Fruit fly (Drosophila melanogaster) whole organism, embryonic: ENCODE results near the gene CG10324.

Experiments
- Awh ChIP-seq: fragments of 200-800 bp; sonication (Bioruptor generic); IDR thresholded peaks from 2 replicates; pipeline ENCODE4, ENCODE4 v1.3.6; 2022; ENCODE audit warnings: missing biosample characterization, missing genetic modification characterization
- Blimp-1 ChIP-seq: fragments of 200-800 bp; sonication (Bioruptor generic); optimal IDR thresholded peaks from 3 replicates; lab custom pipeline; 2018; ENCODE audit warnings: missing biosample characterization, missing genetic modification characterization, mild to moderate bottlenecking, moderate library complexity, missing genetic modification reagents
- CG1024 ChIP-seq: fragments of 200-800 bp; sonication (Bioruptor generic); IDR thresholded peaks from 2 replicates; pipeline ENCODE4 v1.3.6; 2022; ENCODE audit warnings: missing biosample characterization, missing genetic modification characterization
- CG10654 ChIP-seq: fragments of 200-800 bp; sonication (Bioruptor generic); optimal IDR thresholded peaks from 2 replicates; lab custom pipeline; 2016; ENCODE audit warnings: missing biosample characterization, missing genetic modification characterization
- CG11504 ChIP-seq: fragments of 200-800 bp; sonication (Bioruptor generic); optimal IDR thresholded peaks from 3 replicates; lab custom pipeline; 2019; ENCODE audit warnings: missing biosample characterization, mild to moderate bottlenecking, missing genetic modification characterization, moderate library complexity
- CG17328 ChIP-seq: fragments of 200-800 bp; sonication (Bioruptor generic); IDR thresholded peaks from 2 replicates; pipeline ENCODE4 v1.3.6; 2022; ENCODE audit warnings: missing biosample characterization, missing genetic modification characterization
- CG3163 ChIP-seq: fragments of 200-800 bp; sonication (Bioruptor generic); optimal IDR thresholded peaks from 3 replicates; lab custom pipeline; 2016; ENCODE audit warnings: missing biosample characterization, missing genetic modification characterization
- CG3281 ChIP-seq: fragments of 200-800 bp; sonication (Bioruptor generic); optimal IDR thresholded peaks from 3 replicates; lab custom pipeline; 2017; ENCODE audit warnings: missing biosample characterization, mild to moderate bottlenecking, missing genetic modification characterization
- CG3838 ChIP-seq: fragments of 200-800 bp; sonication (Bioruptor generic); optimal IDR thresholded peaks from 3 replicates; lab custom pipeline; 2016; ENCODE audit warnings: missing biosample characterization, missing genetic modification characterization
- CG7745 ChIP-seq: fragments of 200-800 bp; sonication (Bioruptor generic); optimal IDR thresholded peaks from 2 replicates; lab custom pipeline; 2018; ENCODE audit warnings: missing biosample characterization, mild to moderate bottlenecking, missing genetic modification characterization, moderate library complexity
- CG8765 ChIP-seq: fragments of 200-800 bp; sonication (Bioruptor generic); IDR thresholded peaks from 2 replicates; pipeline ENCODE4 v1.3.6; 2022; ENCODE audit warnings: missing biosample characterization, missing genetic modification characterization
- CG9817 ChIP-seq: fragments of 200-800 bp; sonication (Bioruptor generic); optimal IDR thresholded peaks from 2 replicates; lab custom pipeline; 2018; ENCODE audit warnings: missing biosample characterization, mild to moderate bottlenecking, missing genetic modification characterization, moderate library complexity
- D ChIP-seq, 2 experiments: fragments of 200-800 bp in 1 of 2; fragments of >200 bp in 1 of 2; sonication (Bioruptor generic) in 1 of 2; optimal IDR thresholded peaks; 2 replicates in 1 of 2; 3 replicates in 1 of 2; lab custom pipeline; 2017; ENCODE audit warnings: mild to moderate bottlenecking in 1 of 2, missing biosample characterization in 1 of 2, missing genetic modification characterization in 1 of 2, missing genetic modification reagents in 1 of 2
- D19B ChIP-seq: fragments of 200-800 bp; sonication (Bioruptor generic); optimal IDR thresholded peaks from 2 replicates; lab custom pipeline; 2017; ENCODE audit warnings: missing biosample characterization, mild to moderate bottlenecking, missing genetic modification characterization
- Dek ChIP-seq: fragments of 200-800 bp; sonication (Bioruptor generic); optimal IDR thresholded peaks from 3 replicates; lab custom pipeline; 2019; ENCODE audit warnings: missing biosample characterization, mild to moderate bottlenecking, missing genetic modification characterization, moderate library complexity
- Dip2 ChIP-seq: fragments of 200-800 bp; sonication (Bioruptor generic); IDR thresholded peaks from 2 replicates; pipeline ENCODE4 v1.3.6; 2022; ENCODE audit warnings: missing biosample characterization, missing genetic modification characterization
- Dp ChIP-seq: fragments of 200-800 bp; sonication (Bioruptor generic); optimal IDR thresholded peaks from 2 replicates; lab custom pipeline; 2018; ENCODE audit warnings: missing biosample characterization, mild to moderate bottlenecking, missing genetic modification characterization, moderate library complexity
- Drgx ChIP-seq: fragments of 200-800 bp; sonication (Bioruptor generic); IDR thresholded peaks from 2 replicates; pipeline ENCODE4 v1.3.6; 2022; ENCODE audit warnings: missing biosample characterization, missing genetic modification characterization
- Hand ChIP-seq: fragments of 200-800 bp; sonication (Bioruptor generic); optimal IDR thresholded peaks from 2 replicates; lab custom pipeline; 2017; ENCODE audit warnings: mild to moderate bottlenecking, missing biosample characterization, missing genetic modification reagents, missing genetic modification characterization
- Hr39 ChIP-seq: fragments of >200 bp; optimal IDR thresholded peaks from 2 replicates; lab custom pipeline; 2017
- MBD-R2 ChIP-seq: fragments of 200-800 bp; sonication (Bioruptor generic); IDR thresholded peaks from 2 replicates; pipeline ENCODE4 v1.3.6; 2022; ENCODE audit warnings: missing biosample characterization, missing genetic modification characterization
- Nf-YB ChIP-seq: fragments of 200-800 bp; sonication (Bioruptor generic); optimal IDR thresholded peaks from 3 replicates; lab custom pipeline; 2019; ENCODE audit warnings: missing biosample characterization, mild to moderate bottlenecking, missing genetic modification characterization, moderate library complexity
- Nf-YC ChIP-seq: fragments of 200-800 bp; optimal IDR thresholded peaks from 3 replicates; lab custom pipeline; 2019; ENCODE audit warnings: missing biosample characterization, mild to moderate bottlenecking, missing genetic modification characterization, moderate library complexity
- NfI ChIP-seq: fragments of 200-800 bp; sonication (Bioruptor generic); optimal IDR thresholded peaks from 3 replicates; lab custom pipeline; 2018; ENCODE audit warnings: missing biosample characterization, mild to moderate bottlenecking, missing genetic modification characterization, moderate library complexity
- Tbp ChIP-seq: fragments of >200 bp; optimal IDR thresholded peaks from 2 replicates; lab custom pipeline; 2018; ENCODE audit warnings: missing biosample characterization, missing genetic modification characterization
- Trl ChIP-seq, 3 experiments: fragments of >200 bp in 2 of 3; fragments of 200-800 bp in 1 of 3; sonication (Bioruptor generic) in 1 of 3; optimal IDR thresholded peaks; 2 replicates in 1 of 3; 3 replicates in 2 of 3; lab custom pipeline; 2016 to 2017; ENCODE audit warnings: missing biosample characterization in 1 of 3, missing genetic modification characterization in 1 of 3
- ab ChIP-seq: fragments of 200-800 bp; sonication (Bioruptor generic); optimal IDR thresholded peaks from 2 replicates; lab custom pipeline; 2016; ENCODE audit warnings: missing biosample characterization, missing genetic modification characterization
- al ChIP-seq: fragments of 200-800 bp; sonication (Bioruptor generic); IDR thresholded peaks from 2 replicates; pipeline ENCODE4 v1.3.6; 2022; ENCODE audit warnings: missing biosample characterization, missing genetic modification characterization
- aop ChIP-seq: fragments of 200-800 bp; sonication (Bioruptor generic); IDR thresholded peaks from 2 replicates; pipeline ENCODE4 v1.3.6; 2022; ENCODE audit warnings: missing biosample characterization, missing genetic modification characterization
- ap ChIP-seq: fragments of 200-800 bp; sonication (Bioruptor generic); IDR thresholded peaks from 2 replicates; pipeline ENCODE4 v1.3.6; 2022; ENCODE audit warnings: missing biosample characterization, missing genetic modification characterization
- bigmax ChIP-seq: fragments of 200-800 bp; sonication (Bioruptor generic); optimal IDR thresholded peaks from 2 replicates; lab custom pipeline; 2018; ENCODE audit warnings: missing biosample characterization, mild to moderate bottlenecking, missing genetic modification characterization
- chinmo ChIP-seq: fragments of 200-800 bp; sonication (Bioruptor generic); IDR thresholded peaks from 4 replicates; pipeline ENCODE4 v1.3.6; 2022; ENCODE audit warnings: missing biosample characterization, missing genetic modification characterization; ENCODE audit not compliant: partially characterized antibody
- dysf ChIP-seq: fragments of 200-800 bp; sonication (Bioruptor generic); IDR thresholded peaks from 3 replicates; pipeline ENCODE4 v1.3.6; 2022; ENCODE audit warnings: missing biosample characterization, missing genetic modification characterization
- fd3F ChIP-seq: fragments of 200-800 bp; sonication (Bioruptor generic); optimal IDR thresholded peaks from 2 replicates; lab custom pipeline; 2018; ENCODE audit warnings: missing biosample characterization, mild to moderate bottlenecking, missing genetic modification characterization, moderate library complexity
- grau ChIP-seq: fragments of 200-800 bp; optimal IDR thresholded peaks from 3 replicates; lab custom pipeline; 2019; ENCODE audit warnings: missing biosample characterization, mild to moderate bottlenecking, missing genetic modification characterization, moderate library complexity
- kni ChIP-seq: fragments of 200-800 bp; sonication (Bioruptor generic); optimal IDR thresholded peaks from 3 replicates; lab custom pipeline; 2017; ENCODE audit warnings: mild to moderate bottlenecking, missing biosample characterization, missing genetic modification reagents, missing genetic modification characterization
- lola ChIP-seq, 3 experiments: fragments of >200 bp in 2 of 3; fragments of 200-800 bp in 1 of 3; sonication (Bioruptor generic) in 1 of 3; optimal IDR thresholded peaks; 2 replicates each; lab custom pipeline; 2017 to 2019; ENCODE audit warnings: missing biosample characterization in 3 of 3, missing genetic modification characterization in 3 of 3, mild to moderate bottlenecking in 1 of 3, moderate library complexity in 1 of 3
- pan ChIP-seq, 4 experiments: fragments of >200 bp in 3 of 4; fragments of 200-800 bp in 1 of 4; sonication (Bioruptor generic) in 1 of 4; optimal IDR thresholded peaks in 3 of 4; IDR thresholded peaks in 1 of 4; 2 replicates each; pipeline versions ENCODE4 v1.3.6 to Lab custom; 2017 to 2022; ENCODE audit warnings: missing biosample characterization in 2 of 4, missing genetic modification characterization in 2 of 4, mixed read lengths in 1 of 4
- pfk ChIP-seq: fragments of 200-800 bp; sonication (Bioruptor generic); optimal IDR thresholded peaks from 2 replicates; lab custom pipeline; 2018; ENCODE audit warnings: missing biosample characterization, mild to moderate bottlenecking, missing genetic modification characterization, moderate library complexity
- phol ChIP-seq: fragments of 200-800 bp; sonication (Bioruptor generic); optimal IDR thresholded peaks from 3 replicates; lab custom pipeline; 2018; ENCODE audit warnings: missing biosample characterization, mild to moderate bottlenecking, missing genetic modification characterization, moderate library complexity
- seq ChIP-seq: fragments of 200-800 bp; sonication (Bioruptor generic); IDR thresholded peaks from 2 replicates; pipeline ENCODE4 v1.3.6; 2022; ENCODE audit warnings: missing biosample characterization, missing genetic modification characterization
- tup ChIP-seq: fragments of 200-800 bp; sonication (Bioruptor generic); optimal IDR thresholded peaks from 2 replicates; lab custom pipeline; 2016; ENCODE audit warnings: missing biosample characterization, mild to moderate bottlenecking, missing genetic modification characterization, moderate library complexity
- unc-4 ChIP-seq: fragments of 200-800 bp; sonication (Bioruptor generic); IDR thresholded peaks from 2 replicates; pipeline ENCODE4 v1.3.6; 2022; ENCODE audit warnings: missing biosample characterization, missing genetic modification characterization; ENCODE audit not compliant: partially characterized antibody
- vnd ChIP-seq: fragments of 200-800 bp; sonication (Bioruptor generic); IDR thresholded peaks from 3 replicates; pipeline ENCODE4 v1.3.6; 2022; ENCODE audit warnings: missing biosample characterization, missing genetic modification characterization; ENCODE audit not compliant: partially characterized antibody
- yki ChIP-seq: fragments of >200 bp; optimal IDR thresholded peaks from 3 replicates; lab custom pipeline; 2018
- zen ChIP-seq: fragments of 200-800 bp; sonication (Bioruptor generic); optimal IDR thresholded peaks from 3 replicates; lab custom pipeline; 2018; ENCODE audit warnings: missing biosample characterization, mild to moderate bottlenecking, missing genetic modification characterization, moderate library complexity

CG10324 gene

dm6 chr3R:16646952-16647715 is at the start of gene CG10324, which contains the start of gene CCT3 (continued):
- TF ChIP-seq MBD-R2 (GFP tag; lab: Robert Waterston, UW): peak; percentile 75
- no peak for TF ChIP-seq tup (GFP tag; lab: Kevin White, UChicago)
- no peak for TF ChIP-seq CG3838 (GFP tag; lab: Kevin White, UChicago)
- TF ChIP-seq CG1024 (GFP tag; lab: Robert Waterston, UW): peak; percentile 43; the same call in 1 of the 2 replicates
- TF ChIP-seq yki (lab: Kevin White, UChicago): no peak
- TF ChIP-seq grau (tag; lab: Kevin White, UChicago): peak; percentile 78
- no peak for TF ChIP-seq Tbp (GFP tag; lab: Kevin White, UChicago)
- no peak for TF ChIP-seq CG3163
- TF ChIP-seq CG3281 (GFP tag; lab: Kevin White, UChicago): peak; percentile 72
- no peak for TF ChIP-seq CG7745
- peak; percentile 16 for TF ChIP-seq Hand (GFP tag; lab: Kevin White, UChicago)
- TF ChIP-seq ap (GFP tag; lab: Robert Waterston, UW): peak; percentile 58
- TF ChIP-seq Dp (GFP tag; lab: Kevin White, UChicago): peak; percentile 79
- no peak for TF ChIP-seq aop (GFP tag; lab: Robert Waterston, UW)
- TF ChIP-seq bigmax: no peak

- TF ChIP-seq NfI (GFP tag; lab: Kevin White, UChicago) (no peak), Hr39 (lab: Kevin White, UChicago) (no peak), pan (optimal IDR thresholded peaks at IDR 0.05; lab: Kevin White, UChicago) (no peak), pan (GFP tag; optimal IDR thresholded peaks at IDR 0.05 in 1 of 2, IDR thresholded peaks at IDR 0.05 in 1 of 2) (no peak), Dip2 (GFP tag; lab: Robert Waterston, UW) (no peak), al (GFP tag; lab: Robert Waterston, UW) (no peak), unc-4 (GFP tag; lab: Robert Waterston, UW) (no peak), Nf-YB (peak; percentile 55), fd3F (no peak), D19B (no peak), ab (GFP tag; lab: Kevin White, UChicago) (no peak), CG9817 (tag; lab: Kevin White, UChicago) (no peak), phol (peak; percentile 86), kni (GFP tag; lab: Kevin White, UChicago) (peak; percentile 16), dysf (GFP tag; lab: Robert Waterston, UW) (no peak), CG10654 (no peak), chinmo (GFP tag; lab: Robert Waterston, UW) (no peak), CG11504 (tag; lab: Kevin White, UChicago) (no peak), Awh (GFP tag; lab: Robert Waterston, UW) (no peak), Blimp-1 (GFP tag; lab: Kevin White, UChicago) (no peak), seq (GFP tag; lab: Robert Waterston, UW) (peak; percentile 86; the same call in 1 of the 2 replicates), Nf-YC (tag; lab: Kevin White, UChicago) (peak; percentile 62), lola (GFP tag; optimal IDR thresholded peaks at IDR 0.05; lab: Kevin White, UChicago) (no peak)
Measured at dm6 chr3R:16682901-16683300, 36.1 kb upstream of the CG10324 start.

dm6 chr3R:16677934-16678333 is 31.1 kb upstream of the CG10324 start:
- TF ChIP-seq MBD-R2 (GFP tag; lab: Robert Waterston, UW) (no peak), chinmo (GFP tag; lab: Robert Waterston, UW) (peak; percentile 86; the same call in 2 of the 4 replicates), zen (peak; percentile 55), pfk (GFP tag; lab: Kevin White, UChicago) (no peak), D (optimal IDR thresholded peaks at IDR 0.05; lab: Kevin White, UChicago) (no peak), D (GFP tag; optimal IDR thresholded peaks at IDR 0.05; lab: Kevin White, UChicago) (no peak), vnd (no peak), kni (GFP tag; lab: Kevin White, UChicago) (peak; percentile 51), Trl (optimal IDR thresholded peaks at IDR 0.05; lab: Kevin White, UChicago) (no peak), Trl (GFP tag; optimal IDR thresholded peaks at IDR 0.05; lab: Kevin White, UChicago) (no peak), Drgx (GFP tag; lab: Robert Waterston, UW) (no peak), CG8765 (no peak), Dek (tag; lab: Kevin White, UChicago) (no peak), yki (lab: Kevin White, UChicago) (no peak), CG17328 (GFP tag; lab: Robert Waterston, UW) (no peak)
